Fruit fly (Drosophila melanogaster) whole organism, embryonic: ENCODE results near the gene Vlet.
A peak's percentile ranks its signal among the peaks of the same experiment; 100 is the strongest.

Experiments used
- Ada2b ChIP-seq: fragments of 200-800 bp; sonication (Bioruptor generic); IDR thresholded peaks from 2 replicates; pipeline ENCODE4 v1.3.6; 2022; ENCODE audit warnings: missing biosample characterization, missing genetic modification characterization
- CG10321 ChIP-seq: fragments of 200-800 bp; sonication (Bioruptor generic); IDR thresholded peaks from 2 replicates; pipeline ENCODE4 v1.3.6; 2022; ENCODE audit warnings: missing biosample characterization, missing genetic modification characterization
- CG10366 ChIP-seq: fragments of 200-800 bp; sonication (Bioruptor generic); IDR thresholded peaks from 2 replicates; pipeline ENCODE4 v1.3.6; 2022; ENCODE audit warnings: missing biosample characterization, missing genetic modification characterization
- CG11398 ChIP-seq: fragments of 200-800 bp; sonication (Bioruptor generic); optimal IDR thresholded peaks from 2 replicates; lab custom pipeline; 2016; ENCODE audit warnings: missing biosample characterization, missing genetic modification characterization
- CG12299 ChIP-seq: fragments of 200-800 bp; sonication (Bioruptor generic); optimal IDR thresholded peaks from 2 replicates; lab custom pipeline; 2018; ENCODE audit warnings: missing biosample characterization, mild to moderate bottlenecking, missing genetic modification characterization
- CG13123 ChIP-seq: fragments of 200-800 bp; sonication (Bioruptor generic); optimal IDR thresholded peaks from 2 replicates; lab custom pipeline; 2016; ENCODE audit warnings: missing biosample characterization, missing genetic modification characterization
- CG13894 ChIP-seq: fragments of 200-800 bp; sonication (Bioruptor generic); optimal IDR thresholded peaks from 3 replicates; lab custom pipeline; 2018; ENCODE audit warnings: missing biosample characterization, mild to moderate bottlenecking, missing genetic modification characterization, moderate library complexity
- CG1792 ChIP-seq: fragments of 200-800 bp; sonication (Bioruptor generic); optimal IDR thresholded peaks from 2 replicates; lab custom pipeline; 2016; ENCODE audit warnings: missing biosample characterization, missing genetic modification characterization
- CG1832 ChIP-seq: fragments of 200-800 bp; sonication (Bioruptor generic); optimal IDR thresholded peaks from 2 replicates; lab custom pipeline; 2017; ENCODE audit warnings: missing biosample characterization, mild to moderate bottlenecking, missing genetic modification characterization, inconsistent platforms
- CG31365 ChIP-seq: fragments of 200-800 bp; sonication (Bioruptor generic); optimal IDR thresholded peaks from 2 replicates; lab custom pipeline; 2018; ENCODE audit warnings: missing biosample characterization, mild to moderate bottlenecking, missing genetic modification characterization
- CG32767 ChIP-seq: fragments of 200-800 bp; sonication (Bioruptor generic); IDR thresholded peaks from 2 replicates; pipeline ENCODE4 v1.3.6; 2022; ENCODE audit warnings: missing biosample characterization, missing genetic modification characterization
- CG33557 ChIP-seq: fragments of 200-800 bp; sonication (Bioruptor generic); optimal IDR thresholded peaks from 2 replicates; lab custom pipeline; 2019; ENCODE audit warnings: missing biosample characterization, mild to moderate bottlenecking, missing genetic modification characterization, moderate library complexity
- CG34376 ChIP-seq: fragments of 200-800 bp; sonication (Bioruptor generic); optimal IDR thresholded peaks from 2 replicates; lab custom pipeline; 2018; ENCODE audit warnings: missing biosample characterization, mild to moderate bottlenecking, missing genetic modification characterization
- CG42726 ChIP-seq: fragments of 200-800 bp; sonication (Bioruptor generic); IDR thresholded peaks from 2 replicates; pipeline ENCODE4 v1.3.6; 2022; ENCODE audit warnings: missing biosample characterization, missing genetic modification characterization; ENCODE audit not compliant: partially characterized antibody
- CG4854 ChIP-seq: fragments of 200-800 bp; sonication (Bioruptor generic); optimal IDR thresholded peaks from 2 replicates; lab custom pipeline; 2016; ENCODE audit warnings: missing biosample characterization, missing genetic modification characterization, inconsistent platforms
- CG6791 ChIP-seq: fragments of 200-800 bp; sonication (Bioruptor generic); IDR thresholded peaks from 3 replicates; pipeline ENCODE4 v1.3.6; 2022; ENCODE audit warnings: missing biosample characterization, missing genetic modification characterization; ENCODE audit not compliant: partially characterized antibody
- CG8478 ChIP-seq: fragments of >200 bp; optimal IDR thresholded peaks from 2 replicates; lab custom pipeline; 2018
- Drgx ChIP-seq: fragments of 200-800 bp; sonication (Bioruptor generic); IDR thresholded peaks from 2 replicates; pipeline ENCODE4 v1.3.6; 2022; ENCODE audit warnings: missing biosample characterization, missing genetic modification characterization
- Ets65A ChIP-seq: fragments of 200-800 bp; sonication (Bioruptor generic); peaks from one replicate; lab custom pipeline; 2016; ENCODE audit warnings: missing biosample characterization, missing genetic modification characterization
- Med ChIP-seq: fragments of 200-800 bp; sonication (Bioruptor generic); peaks from one replicate; lab custom pipeline; 2016; ENCODE audit warnings: missing biosample characterization, missing genetic modification characterization, mild to moderate bottlenecking, inconsistent platforms, moderate library complexity
- Nf-YC ChIP-seq: fragments of 200-800 bp; optimal IDR thresholded peaks from 3 replicates; lab custom pipeline; 2019; ENCODE audit warnings: missing biosample characterization, mild to moderate bottlenecking, missing genetic modification characterization, moderate library complexity
- Optix ChIP-seq: fragments of 200-800 bp; sonication (Bioruptor generic); IDR thresholded peaks from 3 replicates; pipeline ENCODE4 v1.3.6; 2022; ENCODE audit warnings: missing biosample characterization, missing genetic modification characterization
- Ravus ChIP-seq: fragments of 200-800 bp; sonication (Bioruptor generic); IDR thresholded peaks from 2 replicates; pipeline ENCODE4 v1.3.6; 2022; ENCODE audit warnings: missing biosample characterization, missing genetic modification characterization
- abd-A ChIP-seq: fragments of 200-800 bp; sonication (Bioruptor generic); optimal IDR thresholded peaks from 3 replicates; lab custom pipeline; 2019; ENCODE audit warnings: missing biosample characterization, mild to moderate bottlenecking, missing genetic modification characterization, moderate library complexity
- aop ChIP-seq: fragments of 200-800 bp; sonication (Bioruptor generic); IDR thresholded peaks from 2 replicates; pipeline ENCODE4 v1.3.6; 2022; ENCODE audit warnings: missing biosample characterization, missing genetic modification characterization
- cg ChIP-seq: fragments of 200-800 bp; sonication (Bioruptor generic); optimal IDR thresholded peaks from 3 replicates; lab custom pipeline; 2019; ENCODE audit warnings: missing biosample characterization, mild to moderate bottlenecking, missing genetic modification characterization, moderate library complexity
- chinmo ChIP-seq: fragments of 200-800 bp; sonication (Bioruptor generic); IDR thresholded peaks from 4 replicates; pipeline ENCODE4 v1.3.6; 2022; ENCODE audit warnings: missing biosample characterization, missing genetic modification characterization; ENCODE audit not compliant: partially characterized antibody
- crol ChIP-seq: fragments of 200-800 bp; sonication (Bioruptor generic); IDR thresholded peaks from 2 replicates; pipeline ENCODE4 v1.3.6; 2022; ENCODE audit warnings: missing biosample characterization, missing genetic modification characterization
- cwo ChIP-seq: fragments of 200-800 bp; sonication (Bioruptor generic); optimal IDR thresholded peaks from 3 replicates; lab custom pipeline; 2017; ENCODE audit warnings: missing biosample characterization, missing genetic modification characterization, mild to moderate bottlenecking, moderate library complexity, missing genetic modification reagents
- dati ChIP-seq: fragments of 200-800 bp; sonication (Bioruptor generic); IDR thresholded peaks from 2 replicates; pipeline ENCODE4 v1.3.6; 2022; ENCODE audit warnings: missing biosample characterization, missing genetic modification characterization
- emc ChIP-seq: fragments of 200-800 bp; sonication (Bioruptor generic); optimal IDR thresholded peaks from 2 replicates; lab custom pipeline; 2016; ENCODE audit warnings: missing biosample characterization, missing genetic modification characterization
- ewg ChIP-seq: fragments of 200-800 bp; sonication (Bioruptor generic); optimal IDR thresholded peaks from 3 replicates; lab custom pipeline; 2017; ENCODE audit warnings: mild to moderate bottlenecking, missing biosample characterization, missing genetic modification reagents, missing genetic modification characterization
- fu2 ChIP-seq: fragments of 200-800 bp; sonication (Bioruptor generic); optimal IDR thresholded peaks from 2 replicates; lab custom pipeline; 2016; ENCODE audit warnings: missing biosample characterization, missing genetic modification characterization
- hb ChIP-seq: fragments of 200-800 bp; sonication (Bioruptor generic); IDR thresholded peaks from 3 replicates; pipeline ENCODE4 v1.3.6; 2022; ENCODE audit warnings: missing biosample characterization, missing genetic modification characterization; ENCODE audit not compliant: partially characterized antibody
- ind ChIP-seq: fragments of 200-800 bp; sonication (Bioruptor generic); optimal IDR thresholded peaks from 3 replicates; lab custom pipeline; 2016; ENCODE audit warnings: missing biosample characterization, missing genetic modification characterization
- kah ChIP-seq: fragments of 200-800 bp; sonication (Bioruptor generic); optimal IDR thresholded peaks from 2 replicates; lab custom pipeline; 2018; ENCODE audit warnings: missing biosample characterization, mild to moderate bottlenecking, missing genetic modification characterization
- mirr ChIP-seq: fragments of 200-800 bp; sonication (Bioruptor generic); optimal IDR thresholded peaks from 3 replicates; lab custom pipeline; 2018; ENCODE audit warnings: missing biosample characterization, mild to moderate bottlenecking, missing genetic modification characterization
- nerfin-1 ChIP-seq: fragments of 200-800 bp; sonication (Bioruptor generic); optimal IDR thresholded peaks from 3 replicates; lab custom pipeline; 2019; ENCODE audit warnings: missing biosample characterization, mild to moderate bottlenecking, missing genetic modification characterization, moderate library complexity
- onecut ChIP-seq: fragments of 200-800 bp; sonication (Bioruptor generic); IDR thresholded peaks from 2 replicates; pipeline ENCODE4 v1.3.6; 2022; ENCODE audit warnings: missing biosample characterization, missing genetic modification characterization
- phol ChIP-seq: fragments of 200-800 bp; sonication (Bioruptor generic); optimal IDR thresholded peaks from 3 replicates; lab custom pipeline; 2018; ENCODE audit warnings: missing biosample characterization, mild to moderate bottlenecking, missing genetic modification characterization, moderate library complexity
- pita ChIP-seq: fragments of 200-800 bp; sonication (Bioruptor generic); optimal IDR thresholded peaks from 2 replicates; lab custom pipeline; 2017; ENCODE audit warnings: missing biosample characterization, mild to moderate bottlenecking, missing genetic modification characterization
- row ChIP-seq: fragments of 200-800 bp; sonication (Bioruptor generic); IDR thresholded peaks from 3 replicates; pipeline ENCODE4 v1.3.6; 2022; ENCODE audit warnings: missing biosample characterization, missing genetic modification characterization
- scrt ChIP-seq: fragments of 200-800 bp; sonication (Bioruptor generic); optimal IDR thresholded peaks from 2 replicates; lab custom pipeline; 2018; ENCODE audit warnings: missing biosample characterization, mild to moderate bottlenecking, missing genetic modification characterization, moderate library complexity
- shn ChIP-seq: fragments of 200-800 bp; sonication (Bioruptor generic); optimal IDR thresholded peaks from 3 replicates; lab custom pipeline; 2016; ENCODE audit warnings: missing biosample characterization, missing genetic modification characterization
- tap ChIP-seq: fragments of 200-800 bp; optimal IDR thresholded peaks from 3 replicates; lab custom pipeline; 2019; ENCODE audit warnings: missing biosample characterization, mild to moderate bottlenecking, missing genetic modification characterization, moderate library complexity

Gene Vlet

dm6 chrX:11651420-11651819 lies 27.0 kb downstream of the Vlet start (continued):
- TF ChIP-seq shn (GFP tag; lab: Kevin White, UChicago) (no peak), phol (tag; lab: Kevin White, UChicago) (peak; percentile 3), Ravus (GFP tag; lab: Robert Waterston, UW) (no peak), dati (GFP tag; lab: Robert Waterston, UW) (no peak), mirr (GFP tag; lab: Kevin White, UChicago) (no peak), CG10321 (GFP tag; lab: Robert Waterston, UW) (no peak), CG13123 (GFP tag; lab: Kevin White, UChicago) (no peak), CG12299 (tag; lab: Kevin White, UChicago) (no peak), Drgx (GFP tag; lab: Robert Waterston, UW) (peak; percentile 22; the same call in 1 of the 2 replicates), cwo (GFP tag; lab: Kevin White, UChicago) (no peak), CG11398 (no peak), Optix (GFP tag; lab: Robert Waterston, UW) (no peak), emc (GFP tag; lab: Kevin White, UChicago) (no peak), CG34376 (GFP tag; lab: Kevin White, UChicago) (no peak), CG33557 (GFP tag; lab: Kevin White, UChicago) (no peak), ind (GFP tag; lab: Kevin White, UChicago) (no peak), row (0 out of 3 replicates have a peak, but pooled peaks have one; percentile 6), kah (GFP tag; lab: Kevin White, UChicago) (no peak), CG10366 (GFP tag; lab: Robert Waterston, UW) (no peak), Med (peak; percentile 14), Ada2b (GFP tag; lab: Robert Waterston, UW) (no peak), CG6791 (GFP tag; lab: Robert Waterston, UW) (no peak), CG31365 (tag; lab: Kevin White, UChicago) (no peak)

DNA sequence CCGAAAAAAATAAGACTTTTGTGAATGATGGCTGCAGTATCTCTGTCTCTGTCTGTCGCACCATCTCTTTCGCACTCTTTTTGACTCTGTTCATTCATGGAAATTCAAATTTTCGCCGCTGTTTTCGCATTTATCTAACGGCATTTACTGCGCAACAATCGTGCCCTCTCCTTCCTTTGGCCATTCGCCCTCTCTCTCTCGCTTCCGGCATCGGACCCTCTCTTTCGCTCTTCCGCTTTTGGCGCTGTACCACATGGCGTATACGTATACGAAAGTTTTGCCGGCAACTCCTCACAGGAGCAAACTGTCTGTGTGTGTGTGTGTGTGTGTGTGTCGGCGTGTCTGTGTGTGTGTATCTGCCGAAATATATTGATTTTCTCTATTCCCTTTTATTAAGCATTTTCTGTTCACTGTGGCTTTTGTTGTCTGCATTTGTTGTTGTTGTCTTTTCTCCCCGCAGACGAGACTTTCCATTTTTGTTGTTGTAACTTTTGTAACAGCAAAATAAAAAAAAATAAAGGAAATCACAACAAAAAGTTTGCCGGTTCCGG lies 33.8 kb downstream of the Vlet start:
- peak; percentile 67 for TF ChIP-seq scrt (GFP tag; lab: Kevin White, UChicago)
- TF ChIP-seq aop (GFP tag; lab: Robert Waterston, UW), result no peak
- TF ChIP-seq Nf-YC (tag; lab: Kevin White, UChicago), result peak; percentile 33
- TF ChIP-seq cg (GFP tag; lab: Kevin White, UChicago), result peak; percentile 45
- peak; percentile 24 for TF ChIP-seq ewg (GFP tag; lab: Kevin White, UChicago)
- peak; percentile 31 for TF ChIP-seq nerfin-1
- peak; percentile 71 for TF ChIP-seq Ets65A (GFP tag; lab: Kevin White, UChicago)
- TF ChIP-seq tap, result no peak
- TF ChIP-seq CG42726 (GFP tag; lab: Robert Waterston, UW), result no peak
- no peak for TF ChIP-seq pita (GFP tag; lab: Kevin White, UChicago)
- TF ChIP-seq chinmo, result 0 out of 4 replicates have a peak, but pooled peaks have one; percentile 27
- peak; percentile 49 for TF ChIP-seq CG8478 (lab: Kevin White, UChicago)
- TF ChIP-seq CG32767 (GFP tag; lab: Robert Waterston, UW), result 0 out of 2 replicates have a peak, but pooled peaks have one; percentile 19
- TF ChIP-seq CG10321 (GFP tag; lab: Robert Waterston, UW), result peak; percentile 73
- TF ChIP-seq fu2 (GFP tag; lab: Kevin White, UChicago), result no peak
- no peak for TF ChIP-seq hb (GFP tag; lab: Robert Waterston, UW)
- peak; percentile 14; the same call in 1 of the 3 replicates for TF ChIP-seq row
- TF ChIP-seq abd-A (tag; lab: Kevin White, UChicago), result peak; percentile 85
- TF ChIP-seq crol (GFP tag; lab: Robert Waterston, UW), result no peak
- no peak for TF ChIP-seq CG1792
- no peak for TF ChIP-seq CG4854 (GFP tag; lab: Kevin White, UChicago)
- peak; percentile 93 for TF ChIP-seq onecut
- peak; percentile 67 for TF ChIP-seq Med
- peak; percentile 3 for TF ChIP-seq CG13894 (tag; lab: Kevin White, UChicago)
- peak; percentile 67 for TF ChIP-seq CG1832 (GFP tag; lab: Kevin White, UChicago)
